Worm (Caenorhabditis elegans): ENCODE data around the gene K02F3.12.

ce11 chrIII:844577-844976 is 11.8 kb upstream of the K02F3.12 start:
- no peak for TF ChIP-seq gei-17 (GFP tag; optimal IDR thresholded peaks at IDR 0.05)
- TF ChIP-seq him-1 (tag; optimal IDR thresholded peaks at IDR 0.05): no peak
- no peak for TF ChIP-seq unc-130 (GFP tag; optimal IDR thresholded peaks at IDR 0.05)
- TF ChIP-seq sdz-38 (tag; optimal IDR thresholded peaks at IDR 0.05): no peak
- no peak for TF ChIP-seq lir-1 (GFP tag; conservative IDR thresholded peaks at IDR 0.05)
- TF ChIP-seq T26A5.8 (tag; optimal IDR thresholded peaks at IDR 0.05): no peak
- no peak for TF ChIP-seq let-526 (GFP tag; IDR thresholded peaks at IDR 0.05)
- no peak for TF ChIP-seq ama-1 (optimal IDR thresholded peaks at IDR 0.05)
- no peak for TF ChIP-seq ama-1 (GFP tag; optimal IDR thresholded peaks at IDR 0.05)
- no peak for TF ChIP-seq zfh-2 (GFP tag; conservative IDR thresholded peaks at IDR 0.05)
- no peak for TF ChIP-seq tbx-9 (tag; optimal IDR thresholded peaks at IDR 0.05; ENCODE audit: borderline replicate concordance)

Measured in whole organism, young adult.